Fruit fly (Drosophila melanogaster) whole organism, embryonic: Measurements from ENCODE around the gene SsRbeta.

Source experiments
- Atf3 ChIP-seq: fragments of 200-800 bp; sonication (Bioruptor generic); optimal IDR thresholded peaks from 3 replicates; lab custom pipeline; 2016; ENCODE audit warnings: missing biosample characterization, missing genetic modification characterization
- B-H1 ChIP-seq: fragments of 200-800 bp; sonication (Bioruptor generic); IDR thresholded peaks from 3 replicates; pipeline ENCODE4 v1.3.6; 2022; ENCODE audit warnings: missing biosample characterization, missing genetic modification characterization
- CG10147 ChIP-seq: fragments of 200-800 bp; sonication (Bioruptor generic); optimal IDR thresholded peaks from 2 replicates; lab custom pipeline; 2019; ENCODE audit warnings: missing biosample characterization, mild to moderate bottlenecking, missing genetic modification characterization, moderate library complexity
- CG11247 ChIP-seq: fragments of 200-800 bp; sonication (Bioruptor generic); IDR thresholded peaks from 2 replicates; pipeline ENCODE4 v1.3.6; 2022; ENCODE audit warnings: missing biosample characterization, missing genetic modification characterization
- CG12155 ChIP-seq: fragments of 200-800 bp; sonication (Bioruptor generic); optimal IDR thresholded peaks from 3 replicates; lab custom pipeline; 2016; ENCODE audit warnings: missing biosample characterization, missing genetic modification characterization
- CG14710 ChIP-seq: fragments of 200-800 bp; sonication (Bioruptor generic); optimal IDR thresholded peaks from 3 replicates; lab custom pipeline; 2019; ENCODE audit warnings: missing biosample characterization, mild to moderate bottlenecking, missing genetic modification characterization, moderate library complexity
- CG15073 ChIP-seq: fragments of 200-800 bp; sonication (Bioruptor generic); optimal IDR thresholded peaks from 2 replicates; lab custom pipeline; 2016; ENCODE audit warnings: missing biosample characterization, missing genetic modification characterization
- CG18476 ChIP-seq: fragments of 200-800 bp; sonication (Bioruptor generic); optimal IDR thresholded peaks from 2 replicates; lab custom pipeline; 2016; ENCODE audit warnings: missing biosample characterization, mild to moderate bottlenecking, missing genetic modification characterization
- CG2678 ChIP-seq: fragments of 200-800 bp; sonication (Bioruptor generic); optimal IDR thresholded peaks from 3 replicates; lab custom pipeline; 2019; ENCODE audit warnings: missing biosample characterization, mild to moderate bottlenecking, missing genetic modification characterization, moderate library complexity
- CG32532 ChIP-seq: fragments of 200-800 bp; sonication (Bioruptor generic); IDR thresholded peaks from 2 replicates; pipeline ENCODE4 v1.3.6; 2022; ENCODE audit warnings: missing biosample characterization, missing genetic modification characterization
- CG6791 ChIP-seq: fragments of 200-800 bp; sonication (Bioruptor generic); IDR thresholded peaks from 3 replicates; pipeline ENCODE4 v1.3.6; 2022; ENCODE audit warnings: missing biosample characterization, missing genetic modification characterization; ENCODE audit not compliant: partially characterized antibody
- CG6813 ChIP-seq: fragments of 200-800 bp; sonication (Bioruptor generic); optimal IDR thresholded peaks from 2 replicates; lab custom pipeline; 2017; ENCODE audit warnings: missing biosample characterization, missing genetic modification characterization, mild to moderate bottlenecking, moderate library complexity, missing genetic modification reagents
- CG7271 ChIP-seq: fragments of 200-800 bp; sonication (Bioruptor generic); optimal IDR thresholded peaks from 2 replicates; lab custom pipeline; 2018; ENCODE audit warnings: missing biosample characterization, mild to moderate bottlenecking, missing genetic modification characterization, moderate library complexity
- CG8388 ChIP-seq: fragments of 200-800 bp; sonication (Bioruptor generic); optimal IDR thresholded peaks from 2 replicates; lab custom pipeline; 2019; ENCODE audit warnings: missing biosample characterization, mild to moderate bottlenecking, missing genetic modification characterization, moderate library complexity
- CG9609 ChIP-seq: fragments of 200-800 bp; sonication (Bioruptor generic); optimal IDR thresholded peaks from 3 replicates; lab custom pipeline; 2016; ENCODE audit warnings: missing biosample characterization, missing genetic modification characterization
- CG9876 ChIP-seq: fragments of 200-800 bp; sonication (Bioruptor generic); optimal IDR thresholded peaks from 2 replicates; lab custom pipeline; 2016; ENCODE audit warnings: missing biosample characterization, missing genetic modification characterization
- CkIIα-i1 ChIP-seq: fragments of 200-800 bp; sonication (Bioruptor generic); IDR thresholded peaks from 2 replicates; pipeline ENCODE4 v1.3.6; 2022; ENCODE audit warnings: missing biosample characterization, missing genetic modification characterization
- Dfd ChIP-seq, 2 experiments: fragments of >200 bp; optimal IDR thresholded peaks; 2 replicates each; lab custom pipeline; 2017; ENCODE audit warnings: missing biosample characterization in 2 of 2, missing genetic modification characterization in 2 of 2
- Drgx ChIP-seq: fragments of 200-800 bp; sonication (Bioruptor generic); IDR thresholded peaks from 2 replicates; pipeline ENCODE4 v1.3.6; 2022; ENCODE audit warnings: missing biosample characterization, missing genetic modification characterization
- E2f2 ChIP-seq: fragments of 200-800 bp; sonication (Bioruptor generic); IDR thresholded peaks from 2 replicates; pipeline ENCODE4 v1.3.6; 2022; ENCODE audit warnings: missing biosample characterization, missing genetic modification characterization
- HLHmδ ChIP-seq: fragments of 200-800 bp; sonication (Bioruptor generic); optimal IDR thresholded peaks from 2 replicates; lab custom pipeline; 2018; ENCODE audit warnings: missing biosample characterization, mild to moderate bottlenecking, missing genetic modification characterization, moderate library complexity
- Jarid2 ChIP-seq: fragments of 200-800 bp; sonication (Bioruptor generic); optimal IDR thresholded peaks from 3 replicates; lab custom pipeline; 2017; ENCODE audit warnings: mild to moderate bottlenecking, missing biosample characterization, missing genetic modification reagents, missing genetic modification characterization
- Myb ChIP-seq: fragments of 200-800 bp; sonication (Bioruptor generic); optimal IDR thresholded peaks from 2 replicates; lab custom pipeline; 2016; ENCODE audit warnings: missing biosample characterization, missing genetic modification characterization
- NC2β ChIP-seq: fragments of 200-800 bp; sonication (Bioruptor generic); optimal IDR thresholded peaks from 2 replicates; lab custom pipeline; 2016; ENCODE audit warnings: missing biosample characterization, missing genetic modification characterization
- PHDP ChIP-seq: fragments of 200-800 bp; sonication (Bioruptor generic); optimal IDR thresholded peaks from 3 replicates; lab custom pipeline; 2018; ENCODE audit warnings: missing biosample characterization, mild to moderate bottlenecking, missing genetic modification characterization, moderate library complexity
- Vsx1 ChIP-seq: fragments of 200-800 bp; sonication (Bioruptor generic); optimal IDR thresholded peaks from 2 replicates; lab custom pipeline; 2017; ENCODE audit warnings: missing biosample characterization, mild to moderate bottlenecking, missing genetic modification characterization, missing genetic modification reagents
- ac ChIP-seq: fragments of 200-800 bp; sonication (Bioruptor generic); optimal IDR thresholded peaks from 3 replicates; lab custom pipeline; 2017; ENCODE audit warnings: missing biosample characterization, mild to moderate bottlenecking, missing genetic modification characterization
- bbx ChIP-seq: fragments of 200-800 bp; sonication (Bioruptor generic); IDR thresholded peaks from 2 replicates; pipeline ENCODE4 v1.3.6; 2022; ENCODE audit warnings: missing biosample characterization, missing genetic modification characterization; ENCODE audit not compliant: partially characterized antibody
- bigmax ChIP-seq: fragments of 200-800 bp; sonication (Bioruptor generic); optimal IDR thresholded peaks from 2 replicates; lab custom pipeline; 2018; ENCODE audit warnings: missing biosample characterization, mild to moderate bottlenecking, missing genetic modification characterization
- cas ChIP-seq: fragments of 200-800 bp; sonication (Bioruptor generic); IDR thresholded peaks from 2 replicates; pipeline ENCODE4 v1.3.6; 2022; ENCODE audit warnings: missing biosample characterization, missing genetic modification characterization
- dan ChIP-seq: fragments of 200-800 bp; sonication (Bioruptor generic); IDR thresholded peaks from 2 replicates; pipeline ENCODE4 v1.3.6; 2022; ENCODE audit warnings: missing biosample characterization, missing genetic modification characterization
- disco-r ChIP-seq: fragments of 200-800 bp; sonication (Bioruptor generic); optimal IDR thresholded peaks from 2 replicates; lab custom pipeline; 2016; ENCODE audit warnings: missing biosample characterization, missing genetic modification characterization
- emc ChIP-seq: fragments of 200-800 bp; sonication (Bioruptor generic); optimal IDR thresholded peaks from 2 replicates; lab custom pipeline; 2016; ENCODE audit warnings: missing biosample characterization, missing genetic modification characterization
- eve ChIP-seq, 2 experiments: fragments of >200 bp; optimal IDR thresholded peaks; 2 replicates each; lab custom pipeline; 2017; ENCODE audit warnings: missing biosample characterization in 2 of 2, missing genetic modification characterization in 2 of 2
- fd3F ChIP-seq: fragments of 200-800 bp; sonication (Bioruptor generic); optimal IDR thresholded peaks from 2 replicates; lab custom pipeline; 2018; ENCODE audit warnings: missing biosample characterization, mild to moderate bottlenecking, missing genetic modification characterization, moderate library complexity
- gce ChIP-seq: fragments of 200-800 bp; sonication (Bioruptor generic); IDR thresholded peaks from 3 replicates; pipeline ENCODE4 v1.3.6; 2022; ENCODE audit warnings: missing biosample characterization, missing genetic modification characterization
- grau ChIP-seq: fragments of 200-800 bp; optimal IDR thresholded peaks from 3 replicates; lab custom pipeline; 2019; ENCODE audit warnings: missing biosample characterization, mild to moderate bottlenecking, missing genetic modification characterization, moderate library complexity
- grn ChIP-seq: fragments of 200-800 bp; sonication (Bioruptor generic); optimal IDR thresholded peaks from 3 replicates; lab custom pipeline; 2017; ENCODE audit warnings: missing biosample characterization, missing genetic modification characterization
- ham ChIP-seq: fragments of 200-800 bp; sonication (Bioruptor generic); IDR thresholded peaks from 2 replicates; pipeline ENCODE4 v1.3.6; 2022; ENCODE audit warnings: missing biosample characterization, missing genetic modification characterization
- inv ChIP-seq: fragments of 200-800 bp; sonication (Bioruptor generic); IDR thresholded peaks from 2 replicates; pipeline ENCODE4 v1.3.6; 2022; ENCODE audit warnings: missing biosample characterization, missing genetic modification characterization; ENCODE audit not compliant: partially characterized antibody
- luna ChIP-seq: fragments of 200-800 bp; sonication (Bioruptor generic); optimal IDR thresholded peaks from 2 replicates; lab custom pipeline; 2016; ENCODE audit warnings: missing biosample characterization, missing genetic modification characterization
- nmo ChIP-seq: fragments of 200-800 bp; sonication (Bioruptor generic); optimal IDR thresholded peaks from 2 replicates; lab custom pipeline; 2018; ENCODE audit warnings: missing biosample characterization, mild to moderate bottlenecking, missing genetic modification characterization, moderate library complexity
- peb ChIP-seq: fragments of 200-800 bp; sonication (Bioruptor generic); IDR thresholded peaks from 2 replicates; pipeline ENCODE4 v1.3.6; 2022; ENCODE audit warnings: missing biosample characterization, missing genetic modification characterization
- sens ChIP-seq: fragments of 200-800 bp; sonication (Bioruptor generic); peaks from one replicate; lab custom pipeline; 2016; ENCODE audit warnings: missing biosample characterization, missing genetic modification characterization
- seq ChIP-seq: fragments of 200-800 bp; sonication (Bioruptor generic); IDR thresholded peaks from 2 replicates; pipeline ENCODE4 v1.3.6; 2022; ENCODE audit warnings: missing biosample characterization, missing genetic modification characterization
- tin ChIP-seq: fragments of 200-800 bp; sonication (Bioruptor generic); optimal IDR thresholded peaks from 3 replicates; lab custom pipeline; 2016; ENCODE audit warnings: missing biosample characterization, missing genetic modification characterization
- toy ChIP-seq: fragments of 200-800 bp; sonication (Bioruptor generic); IDR thresholded peaks from 2 replicates; pipeline ENCODE4 v1.3.6; 2022; ENCODE audit warnings: missing biosample characterization, missing genetic modification characterization
- wdn ChIP-seq: fragments of 200-800 bp; sonication (Bioruptor generic); IDR thresholded peaks from 2 replicates; pipeline ENCODE4 v1.3.6; 2022; ENCODE audit warnings: missing biosample characterization, missing genetic modification characterization
- zf30C ChIP-seq: fragments of 200-800 bp; sonication (Bioruptor generic); optimal IDR thresholded peaks from 3 replicates; lab custom pipeline; 2018; ENCODE audit warnings: missing biosample characterization, mild to moderate bottlenecking, missing genetic modification characterization

SsRbeta gene

DNA sequence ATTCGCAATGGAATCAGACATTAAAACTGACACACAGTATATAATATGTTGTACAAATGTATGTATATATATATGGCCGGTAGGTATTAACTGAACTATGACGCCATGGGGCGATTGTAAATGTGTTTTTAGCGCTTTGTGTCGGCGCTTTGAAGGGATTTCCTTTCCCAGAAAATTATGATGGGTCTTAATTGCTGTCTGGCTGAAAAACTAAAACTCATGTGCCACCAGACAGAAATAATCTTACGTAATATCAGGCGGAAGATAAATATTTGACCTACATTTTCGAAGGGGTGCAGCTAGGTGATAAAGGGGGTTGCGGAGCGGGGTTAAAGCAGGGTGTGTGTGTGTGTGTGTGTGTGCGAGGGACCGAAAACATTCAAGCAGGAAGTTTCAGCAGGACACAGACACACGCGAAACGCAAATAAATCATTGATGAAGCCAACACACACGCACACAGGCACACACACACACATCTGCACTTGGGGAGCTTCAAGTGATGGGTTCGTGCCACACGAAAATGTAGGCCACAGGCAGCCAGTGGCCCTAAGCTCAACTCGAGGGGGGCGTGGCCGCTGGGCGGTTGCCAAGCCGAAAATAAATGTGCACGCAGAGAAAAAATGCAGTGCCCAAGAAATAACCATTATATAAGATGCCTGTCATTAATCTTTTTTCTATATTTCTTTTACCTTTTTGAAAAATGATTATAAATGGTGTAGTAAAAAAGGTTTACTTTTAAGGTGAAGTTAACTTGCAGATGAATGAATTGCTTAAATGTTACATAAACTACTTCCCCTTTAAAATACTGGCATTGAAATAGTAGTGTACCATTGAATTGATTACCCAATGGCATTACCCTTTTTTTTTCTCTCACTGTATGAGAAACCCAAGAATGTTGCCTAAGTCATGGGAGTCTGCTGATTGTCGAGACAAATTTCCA is 28.1 kb downstream of the SsRbeta start (continued):
- TF ChIP-seq grn (GFP tag; lab: Kevin White, UChicago) (no peak), Dfd (GFP tag; optimal IDR thresholded peaks at IDR 0.05; lab: Kevin White, UChicago) (no peak), tin (peak; percentile 20), inv (GFP tag; lab: Robert Waterston, UW) (no peak), cas (no peak), CG11247 (GFP tag; lab: Robert Waterston, UW) (0 out of 2 replicates have a peak, but pooled peaks have one; percentile 32), bbx (GFP tag; lab: Robert Waterston, UW) (no peak), emc (no peak), PHDP (tag; lab: Kevin White, UChicago) (peak; percentile 55), NC2β (no peak), gce (GFP tag; lab: Robert Waterston, UW) (no peak; the same call in 2 of the 3 replicates), CkIIα-i1 (GFP tag; lab: Robert Waterston, UW) (no peak), Vsx1 (GFP tag; lab: Kevin White, UChicago) (no peak), CG9609 (GFP tag; lab: Kevin White, UChicago) (peak; percentile 39), CG6813 (peak; percentile 29), peb (0 out of 2 replicates have a peak, but pooled peaks have one; percentile 13), CG10147 (GFP tag; lab: Kevin White, UChicago) (peak; percentile 25), grau (tag; lab: Kevin White, UChicago) (peak; percentile 63), E2f2 (GFP tag; lab: Robert Waterston, UW) (0 out of 2 replicates have a peak, but pooled peaks have one; percentile 19), HLHmδ (GFP tag; lab: Kevin White, UChicago) (no peak), Jarid2 (GFP tag; lab: Kevin White, UChicago) (peak; percentile 33), eve (GFP tag; optimal IDR thresholded peaks at IDR 0.05; lab: Kevin White, UChicago) (peak in 1 of 2 experiments; percentile 91), CG14710 (peak; percentile 44), CG12155 (GFP tag; lab: Kevin White, UChicago) (peak; percentile 7), sens (GFP tag; lab: Kevin White, UChicago) (peak; percentile 94), CG7271 (no peak), ham (GFP tag; lab: Robert Waterston, UW) (no peak), Myb (GFP tag; lab: Kevin White, UChicago) (no peak), CG15073 (GFP tag; lab: Kevin White, UChicago) (no peak), CG8388 (GFP tag; lab: Kevin White, UChicago) (peak; percentile 52), bigmax (GFP tag; lab: Kevin White, UChicago) (no peak), CG18476 (no peak), fd3F (peak; percentile 11), toy (GFP tag; lab: Robert Waterston, UW) (no peak), zf30C (GFP tag; lab: Kevin White, UChicago) (no peak), CG6791 (GFP tag; lab: Robert Waterston, UW) (no peak), CG32532 (peak; percentile 20; the same call in 1 of the 2 replicates), disco-r (GFP tag; lab: Kevin White, UChicago) (peak; percentile 43), wdn (GFP tag; lab: Robert Waterston, UW) (no peak), ac (GFP tag; lab: Kevin White, UChicago) (no peak), dan (GFP tag; lab: Robert Waterston, UW) (no peak), B-H1 (no peak), luna (GFP tag; lab: Kevin White, UChicago) (no peak), CG2678 (tag; lab: Kevin White, UChicago) (peak; percentile 76), Atf3 (GFP tag; lab: Kevin White, UChicago) (peak; percentile 9), seq (GFP tag; lab: Robert Waterston, UW) (0 out of 2 replicates have a peak, but pooled peaks have one; percentile 31), nmo (GFP tag; lab: Kevin White, UChicago) (peak; percentile 72), CG9876 (no peak), Drgx (GFP tag; lab: Robert Waterston, UW) (peak; percentile 36)
